Fruit fly (Drosophila melanogaster): ENCODE data around the gene Tdh.

Tdh gene

dm6 chr3L:20466599-20466998, at the start of gene Tdh:
Gene Tdh (plus strand): TSS chr3L:20466944.
- TF ChIP-seq Deaf1 (tag; optimal IDR thresholded peaks at IDR 0.05) (peak; percentile 57), CG10543 (GFP tag; optimal IDR thresholded peaks at IDR 0.05) (peak; percentile 39), Pdp1 (GFP tag; optimal IDR thresholded peaks at IDR 0.05) (peak in 1 of 2 experiments; percentile 32), CG12769 (tag; optimal IDR thresholded peaks at IDR 0.05) (peak; percentile 74), NK7.1 (GFP tag; optimal IDR thresholded peaks at IDR 0.05) (no peak), CG3281 (GFP tag; optimal IDR thresholded peaks at IDR 0.05) (no peak)

dm6 chr3L:20425888-20426287, 40.9 kb upstream of the Tdh start, which contains the start of gene CG5282:
Gene CG5282 (minus strand): TSS chr3L:20426071.
- TF ChIP-seq chif (GFP tag; optimal IDR thresholded peaks at IDR 0.05) (no peak), Doc3 (GFP tag; IDR thresholded peaks at IDR 0.05; ENCODE audit: partially characterized antibody) (no peak), Dip2 (GFP tag; IDR thresholded peaks at IDR 0.05) (no peak), onecut (GFP tag; IDR thresholded peaks at IDR 0.05) (peak; percentile 95), dan (GFP tag; IDR thresholded peaks at IDR 0.05) (no peak), Poxn (GFP tag; IDR thresholded peaks at IDR 0.05) (no peak), otp (GFP tag; IDR thresholded peaks at IDR 0.05) (no peak), gfzf (GFP tag; optimal IDR thresholded peaks at IDR 0.05) (no peak), CG43689 (GFP tag; IDR thresholded peaks at IDR 0.05) (no peak), gcm (GFP tag; optimal IDR thresholded peaks at IDR 0.05) (no peak), CG5953 (GFP tag; IDR thresholded peaks at IDR 0.05) (no peak), jing (GFP tag; optimal IDR thresholded peaks at IDR 0.05) (no peak), fru (optimal IDR thresholded peaks at IDR 0.05) (no peak), ewg (GFP tag; optimal IDR thresholded peaks at IDR 0.05) (peak; percentile 90), MBD-R2 (GFP tag; IDR thresholded peaks at IDR 0.05) (peak; percentile 50; the same call in 1 of the 2 replicates), Ravus (GFP tag; IDR thresholded peaks at IDR 0.05) (no peak), CG7928 (GFP tag; optimal IDR thresholded peaks at IDR 0.05) (no peak), vvl (GFP tag; IDR thresholded peaks at IDR 0.05) (no peak)

- TF ChIP-seq sob (GFP tag; IDR thresholded peaks at IDR 0.05) (no peak), Gug (GFP tag; IDR thresholded peaks at IDR 0.05) (no peak), CG7357 (GFP tag; IDR thresholded peaks at IDR 0.05) (no peak), dysf (GFP tag; IDR thresholded peaks at IDR 0.05) (no peak), CG2712 (tag; optimal IDR thresholded peaks at IDR 0.05) (no peak), CG12942 (GFP tag; optimal IDR thresholded peaks at IDR 0.05) (no peak), CG6791 (GFP tag; IDR thresholded peaks at IDR 0.05; ENCODE audit: partially characterized antibody) (peak; percentile 70), lmd (GFP tag; IDR thresholded peaks at IDR 0.05) (no peak), CG10654 (GFP tag; optimal IDR thresholded peaks at IDR 0.05) (no peak), D19B (GFP tag; optimal IDR thresholded peaks at IDR 0.05) (no peak), MBD-R2 (GFP tag; IDR thresholded peaks at IDR 0.05) (peak; percentile 66), lab (GFP tag; optimal IDR thresholded peaks at IDR 0.05) (no peak), ash1 (GFP tag; optimal IDR thresholded peaks at IDR 0.05) (no peak), MESR4 (GFP tag; optimal IDR thresholded peaks at IDR 0.05) (peak; percentile 56), fd64A (GFP tag; optimal IDR thresholded peaks at IDR 0.05) (no peak), sisA (GFP tag; IDR thresholded peaks at IDR 0.05) (no peak), dan (GFP tag; IDR thresholded peaks at IDR 0.05) (no peak), CG10462 (GFP tag; optimal IDR thresholded peaks at IDR 0.05) (peak; percentile 40), CG8478 (optimal IDR thresholded peaks at IDR 0.05) (no peak), pnt (GFP tag; optimal IDR thresholded peaks at IDR 0.05) (no peak), CG4360 (GFP tag; IDR thresholded peaks at IDR 0.05) (no peak), pho (GFP tag; optimal IDR thresholded peaks at IDR 0.05) (no peak), gro (GFP tag; optimal IDR thresholded peaks at IDR 0.05) (no peak), CG6654 (GFP tag; optimal IDR thresholded peaks at IDR 0.05) (no peak), gsb (GFP tag; IDR thresholded peaks at IDR 0.05) (no peak), ERR (GFP tag; optimal IDR thresholded peaks at IDR 0.05) (no peak), CG3281 (GFP tag; optimal IDR thresholded peaks at IDR 0.05) (no peak), cad (GFP tag; optimal IDR thresholded peaks at IDR 0.05) (no peak), disco-r (GFP tag; optimal IDR thresholded peaks at IDR 0.05) (no peak), Elba2 (GFP tag; optimal IDR thresholded peaks at IDR 0.05) (no peak)
Observed at dm6 chr3L:20427449-20427848, 39.3 kb upstream of the Tdh start, which contains the start of gene CG5274. Gene CG5274 (minus strand): TSS chr3L:20427666.
